Worm (Caenorhabditis elegans): Measurements from ENCODE around the gene T28A11.17.
A peak's percentile ranks its signal among the peaks of the same experiment; 100 is the strongest.

T28A11.17 gene

DNA sequence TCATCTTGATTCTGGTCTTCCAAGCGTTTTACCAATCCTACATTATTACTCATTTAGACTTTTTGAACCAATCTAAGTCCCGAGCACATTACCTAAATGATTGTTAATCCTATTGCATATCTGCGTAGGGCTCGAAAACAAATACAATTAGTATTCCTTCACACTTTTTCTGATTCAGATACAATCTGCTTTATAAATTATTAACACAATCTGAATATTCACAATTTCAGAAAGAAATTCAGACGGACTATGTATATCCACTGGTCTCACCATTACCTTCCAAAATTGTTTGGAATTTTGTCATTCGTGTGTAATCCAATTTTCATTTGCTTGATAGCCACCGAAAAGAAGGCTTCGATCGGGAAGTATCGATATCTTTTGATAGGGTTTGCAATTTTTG is 24.9 kb downstream of the T28A11.17 start, which contains the start of gene srj-11:
srj-11 (plus strand) TSS at position 250 of the 400 bp plus-strand sequence.
- TF ChIP-seq unc-62 (GFP tag; optimal IDR thresholded peaks at IDR 0.05 in 1 of 2) (peak in 1 of 2 experiments; percentile 95), unc-62 (tag; optimal IDR thresholded peaks at IDR 0.05) (no peak), F10B5.3 (tag; optimal IDR thresholded peaks at IDR 0.05) (no peak)

ce11 chrV:3236610-3237009 is 29.5 kb downstream of the T28A11.17 start, which contains the start of the genes K08D9.9 and str-16:
Gene K08D9.9 (minus strand): TSS chrV:3236710.
Gene str-16 (plus strand): TSS chrV:3236875.
- TF ChIP-seq ceh-20 (GFP tag; IDR thresholded peaks at IDR 0.05) (no peak), zfp-3 (GFP tag; conservative IDR thresholded peaks at IDR 0.05) (no peak), F44E2.7 (GFP tag; IDR thresholded peaks at IDR 0.05) (no peak), ZK546.5 (tag; optimal IDR thresholded peaks at IDR 0.05) (no peak)

DNA sequence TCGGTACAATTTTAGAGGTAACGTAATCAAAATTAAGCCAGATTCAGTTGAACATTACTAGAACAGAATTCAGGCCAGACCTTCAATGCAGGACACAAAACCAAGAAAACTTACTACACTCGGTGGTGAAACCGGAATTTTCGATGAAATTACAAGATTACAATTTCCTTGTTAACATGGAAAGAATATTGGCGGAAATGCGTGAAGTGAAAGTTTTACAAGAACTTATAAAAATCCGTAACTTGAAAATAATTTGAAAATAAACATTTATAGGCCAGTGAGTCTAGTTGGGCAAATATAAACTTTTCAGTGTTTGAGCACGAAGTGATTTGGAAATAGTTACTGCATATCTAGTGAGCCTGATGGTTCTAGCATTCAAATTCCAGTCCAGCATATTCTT is 31.2 kb downstream of the T28A11.17 start, which contains the start of gene K08D9.6:
K08D9.6 (minus strand) TSS at position 101 of the 400 bp plus-strand sequence.
- no peak for TF ChIP-seq attf-4 (tag; optimal IDR thresholded peaks at IDR 0.05)
- TF ChIP-seq vab-7 (GFP tag; IDR thresholded peaks at IDR 0.05), result no peak
- no peak for TF ChIP-seq lsy-2 (tag; optimal IDR thresholded peaks at IDR 0.05)
- no peak for TF ChIP-seq dpl-1 (GFP tag; optimal IDR thresholded peaks at IDR 0.05)
- TF ChIP-seq mdt-29 (GFP tag; IDR thresholded peaks at IDR 0.05), result no peak
- TF ChIP-seq mxl-2 (GFP tag; conservative IDR thresholded peaks at IDR 0.05), result no peak
- no peak for TF ChIP-seq ztf-7 (tag; optimal IDR thresholded peaks at IDR 0.05)
- no peak for TF ChIP-seq daf-16 (GFP tag; optimal IDR thresholded peaks at IDR 0.05)
- no peak for TF ChIP-seq daf-16 (tag; optimal IDR thresholded peaks at IDR 0.05)
- TF ChIP-seq R02D3.7 (tag; optimal IDR thresholded peaks at IDR 0.05), result no peak
- no peak for TF ChIP-seq hmg-1.1 (GFP tag; IDR thresholded peaks at IDR 0.05)
- no peak for TF ChIP-seq pqm-1 (tag; optimal IDR thresholded peaks at IDR 0.05)
- TF ChIP-seq pha-4 (GFP tag; IDR thresholded peaks at IDR 0.05), result no peak
- no peak for TF ChIP-seq pha-4 (tag; optimal IDR thresholded peaks at IDR 0.05)
- TF ChIP-seq daf-19 (GFP tag; conservative IDR thresholded peaks at IDR 0.05), result no peak
- no peak for TF ChIP-seq jun-1 (tag; optimal IDR thresholded peaks at IDR 0.05)
- no peak for TF ChIP-seq lin-13 (GFP tag; optimal IDR thresholded peaks at IDR 0.05)

DNA sequence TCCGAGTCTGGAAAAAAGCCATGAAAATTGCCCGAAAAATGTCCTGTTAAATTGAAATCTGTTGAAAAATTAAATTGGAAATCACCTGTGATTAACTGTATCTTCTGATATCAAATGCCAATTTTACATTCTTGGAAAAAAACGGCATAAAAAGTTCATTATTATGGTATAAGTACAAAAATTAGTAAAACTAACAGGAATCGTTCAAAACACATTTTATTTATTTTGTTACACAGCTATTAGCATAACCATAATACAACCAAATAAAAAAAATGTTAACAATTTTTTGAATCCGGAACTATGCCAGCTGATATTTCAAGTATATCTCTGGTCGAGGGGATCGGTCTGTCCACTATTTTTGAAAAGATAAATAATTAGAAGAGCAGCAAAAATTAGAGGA is 35.5 kb downstream of the T28A11.17 start, which contains the start of gene K08D9.10:
K08D9.10 (plus strand) TSS at position 301 of the 400 bp plus-strand sequence.
- TF ChIP-seq dmd-9 (GFP tag; IDR thresholded peaks at IDR 0.05) (no peak), ztf-11 (tag; optimal IDR thresholded peaks at IDR 0.05) (no peak), lin-38 (GFP tag; IDR thresholded peaks at IDR 0.05) (no peak), snpc-1.2 (GFP tag; IDR thresholded peaks at IDR 0.05) (no peak), F44E2.7 (GFP tag; IDR thresholded peaks at IDR 0.05) (no peak), nhr-25 (tag; optimal IDR thresholded peaks at IDR 0.05; ENCODE audit: borderline replicate concordance, insufficient read depth) (no peak), lin-1 (GFP tag; IDR thresholded peaks at IDR 0.05) (no peak), jun-1 (tag; optimal IDR thresholded peaks at IDR 0.05) (no peak), nhr-111 (GFP tag; optimal IDR thresholded peaks at IDR 0.05) (no peak), duxl-1 (tag; optimal IDR thresholded peaks at IDR 0.05; ENCODE audit: poor library complexity) (no peak)

ce11 chrV:3230150-3230549 is 35.9 kb downstream of the T28A11.17 start:
- no peak for TF ChIP-seq nhr-28 (tag; optimal IDR thresholded peaks at IDR 0.05)
- no peak for TF ChIP-seq nhr-11 (tag; optimal IDR thresholded peaks at IDR 0.05)
- TF ChIP-seq mep-1 (tag; optimal IDR thresholded peaks at IDR 0.05), result no peak
- no peak for TF ChIP-seq skn-1 (tag; optimal IDR thresholded peaks at IDR 0.05)
- no peak for TF ChIP-seq R02D3.7 (tag; optimal IDR thresholded peaks at IDR 0.05)
- no peak for TF ChIP-seq duxl-1 (tag; optimal IDR thresholded peaks at IDR 0.05; ENCODE audit: poor library complexity)
- TF ChIP-seq lin-29 (GFP tag; IDR thresholded peaks at IDR 0.05), result no peak
- no peak for TF ChIP-seq ama-1 (optimal IDR thresholded peaks at IDR 0.05)
- no peak for TF ChIP-seq ctbp-1 (GFP tag; IDR thresholded peaks at IDR 0.05)
